Worm (Caenorhabditis elegans): ENCODE results near the gene T03F6.3.

The T03F6.3 gene

ce11 chrIII:13383159-13383558 lies 6.0 kb upstream of the T03F6.3 start:
- no peak for TF ChIP-seq mbf-1 (tag; optimal IDR thresholded peaks at IDR 0.05)
- no peak for TF ChIP-seq F13H6.1 (tag; optimal IDR thresholded peaks at IDR 0.05)
- no peak for TF ChIP-seq zag-1 (tag; optimal IDR thresholded peaks at IDR 0.05)
- no peak for TF ChIP-seq unc-39 (tag; optimal IDR thresholded peaks at IDR 0.05)
- no peak for TF ChIP-seq mdl-1 (tag; optimal IDR thresholded peaks at IDR 0.05)
- no peak for TF ChIP-seq ztf-1 (GFP tag; conservative IDR thresholded peaks at IDR 0.05)
- TF ChIP-seq unc-55 (GFP tag; optimal IDR thresholded peaks at IDR 0.05), result no peak
- TF ChIP-seq nhr-6 (tag; optimal IDR thresholded peaks at IDR 0.05), result no peak
- TF ChIP-seq lin-39 (tag; optimal IDR thresholded peaks at IDR 0.05), result no peak
- no peak for TF ChIP-seq R02D3.7 (tag; optimal IDR thresholded peaks at IDR 0.05)
- TF ChIP-seq nhr-10 (tag; optimal IDR thresholded peaks at IDR 0.05), result no peak
- no peak for TF ChIP-seq nhr-21 (tag; optimal IDR thresholded peaks at IDR 0.05)

- TF ChIP-seq aly-2 (tag; optimal IDR thresholded peaks at IDR 0.05), result no peak
- TF ChIP-seq nhr-129 (tag; optimal IDR thresholded peaks at IDR 0.05), result no peak
- peak; percentile 32 for TF ChIP-seq unc-55 (GFP tag; optimal IDR thresholded peaks at IDR 0.05)
- TF ChIP-seq ceh-16 (tag; optimal IDR thresholded peaks at IDR 0.05), result no peak
- no peak for TF ChIP-seq unc-39 (tag; optimal IDR thresholded peaks at IDR 0.05)
Measured at ce11 chrIII:13385850-13386249, 3.3 kb upstream of the T03F6.3 start, which contains the start of gene T03F6.4. T03F6.4 (plus strand) TSS chrIII:13386150.

- TF ChIP-seq snpc-4 (tag; optimal IDR thresholded peaks at IDR 0.05), result no peak
- peak; percentile 53 for TF ChIP-seq fos-1 (tag; optimal IDR thresholded peaks at IDR 0.05)
Measured at ce11 chrIII:13388621-13389020, 574 bp upstream of the T03F6.3 start.

DNA sequence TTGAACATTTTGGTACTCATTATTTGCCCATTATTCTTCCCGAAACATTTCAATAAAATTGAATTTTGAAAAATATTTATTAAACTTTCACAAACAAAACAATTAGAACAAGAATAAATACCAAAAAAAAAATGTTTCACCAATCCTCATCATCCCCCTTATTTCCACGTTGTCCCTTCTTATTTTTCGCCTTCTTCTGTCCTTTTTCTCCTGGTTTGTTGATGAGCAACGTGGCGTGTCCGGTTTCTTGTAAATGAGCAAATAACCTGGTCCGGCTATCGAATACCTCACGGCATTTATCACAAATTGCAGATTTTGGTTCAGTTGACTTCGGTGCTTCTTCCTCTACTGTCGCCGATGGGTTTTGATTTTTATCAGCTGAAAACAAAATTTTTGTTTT lies 1.6 kb downstream of the T03F6.3 start:
- TF ChIP-seq peb-1 (tag; optimal IDR thresholded peaks at IDR 0.05) (no peak), nhr-6 (tag; optimal IDR thresholded peaks at IDR 0.05) (no peak), nhr-237 (tag; optimal IDR thresholded peaks at IDR 0.05) (no peak)

ce11 chrIII:13393239-13393638 lies 4.0 kb downstream of the T03F6.3 start, which contains the start of gene dnj-17:
dnj-17 (minus strand) TSS chrIII:13393339.
- TF ChIP-seq unc-39 (tag; optimal IDR thresholded peaks at IDR 0.05) (no peak), lsy-2 (tag; optimal IDR thresholded peaks at IDR 0.05) (no peak), skn-1 (tag; optimal IDR thresholded peaks at IDR 0.05) (no peak), egl-27 (tag; optimal IDR thresholded peaks at IDR 0.05) (no peak), nhr-10 (tag; optimal IDR thresholded peaks at IDR 0.05) (no peak), fos-1 (tag; optimal IDR thresholded peaks at IDR 0.05) (no peak), nhr-12 (tag; optimal IDR thresholded peaks at IDR 0.05) (no peak)

DNA sequence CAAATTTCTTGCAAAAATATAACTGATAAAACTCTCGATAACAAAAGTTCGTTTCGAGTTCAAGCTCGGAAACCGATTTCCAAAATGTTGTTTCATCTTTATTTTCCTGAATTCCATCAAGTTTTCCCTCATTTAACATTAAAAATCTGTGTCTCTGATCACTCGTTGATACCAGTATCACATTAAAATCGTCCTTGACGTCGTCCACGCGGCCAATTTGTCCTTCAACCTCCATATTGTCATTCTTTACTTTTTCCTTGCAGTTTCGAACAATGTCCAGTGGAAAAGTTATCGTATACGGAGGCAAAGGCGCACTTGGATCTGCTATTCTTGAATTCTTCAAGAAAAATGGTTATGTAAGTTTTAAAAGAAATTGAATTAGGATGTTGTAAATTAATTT lies 4.5 kb downstream of the T03F6.3 start, which contains the start of gene qdpr-1:
qdpr-1 (plus strand) TSS at position 264 of the 400 bp plus-strand sequence.
- TF ChIP-seq mab-5 (tag; optimal IDR thresholded peaks at IDR 0.05) (no peak), elt-3 (tag; optimal IDR thresholded peaks at IDR 0.05) (no peak), unc-62 (GFP tag; optimal IDR thresholded peaks at IDR 0.05) (no peak), elt-1 (tag; optimal IDR thresholded peaks at IDR 0.05) (no peak), crh-2 (tag; optimal IDR thresholded peaks at IDR 0.05) (no peak), nhr-129 (tag; optimal IDR thresholded peaks at IDR 0.05) (no peak), ama-1 (optimal IDR thresholded peaks at IDR 0.05) (no peak), sem-4 (tag; optimal IDR thresholded peaks at IDR 0.05) (no peak), ztf-4 (tag; optimal IDR thresholded peaks at IDR 0.05) (no peak), nhr-23 (tag; optimal IDR thresholded peaks at IDR 0.05) (no peak), nhr-11 (tag; optimal IDR thresholded peaks at IDR 0.05) (no peak)

DNA sequence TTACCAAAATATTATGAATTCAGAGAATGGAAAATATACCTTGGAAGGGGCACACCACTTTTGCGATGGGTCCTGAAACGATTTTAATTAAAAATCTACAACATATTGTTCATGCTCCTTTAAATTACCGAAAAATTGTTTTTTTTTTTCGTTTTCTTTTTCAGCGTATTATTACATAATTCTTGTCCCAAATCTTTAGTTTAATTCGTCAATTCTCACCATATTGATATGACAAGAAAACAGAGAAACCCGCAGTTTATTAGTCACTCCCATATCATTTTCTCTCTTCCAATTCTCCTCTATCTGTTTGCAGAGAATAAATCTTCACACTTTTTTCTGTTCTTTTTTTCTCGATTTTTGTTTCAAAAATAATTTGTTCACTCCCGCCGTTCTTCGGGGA lies 6.1 kb downstream of the T03F6.3 start, which contains the start of gene F11F1.1:
F11F1.1 (plus strand) TSS at position 301 of the 400 bp plus-strand sequence.
- TF ChIP-seq sma-3 (GFP tag; optimal IDR thresholded peaks at IDR 0.05), result no peak
- TF ChIP-seq fos-1 (tag; optimal IDR thresholded peaks at IDR 0.05), result peak; percentile 31
